Worm (Caenorhabditis elegans) whole organism, mixed stage, embryonic: ENCODE results near the gene ttr-48.

Source experiments
- ces-1 ChIP-seq: fragments of 150-350 bp; optimal IDR thresholded peaks from 2 replicates; lab custom pipeline; 2014; ENCODE audit warnings: missing biosample characterization, missing genetic modification reagents, missing genetic modification characterization
- elt-1 ChIP-seq: sonication (generic microtip); optimal IDR thresholded peaks from 2 replicates; lab custom pipeline; 2017; ENCODE audit warnings: missing genetic modification characterization, mild to moderate bottlenecking, missing compliant biosample characterization, antibody characterized with exemption, moderate library complexity, borderline replicate concordance; ENCODE audit not compliant: insufficient read depth
- elt-3 ChIP-seq: fragments of 150-350 bp; optimal IDR thresholded peaks from 2 replicates; lab custom pipeline; 2014; ENCODE audit warnings: missing biosample characterization, missing genetic modification characterization
- lsy-2 ChIP-seq: fragments of 150-350 bp; optimal IDR thresholded peaks from 2 replicates; lab custom pipeline; 2014; ENCODE audit warnings: missing biosample characterization, missing genetic modification characterization
- nhr-12 ChIP-seq: fragments of 150-350 bp; optimal IDR thresholded peaks from 2 replicates; lab custom pipeline; 2014; ENCODE audit warnings: missing biosample characterization, missing genetic modification characterization
- nhr-28 ChIP-seq: fragments of 150-350 bp; optimal IDR thresholded peaks from 2 replicates; lab custom pipeline; 2014; ENCODE audit warnings: missing biosample characterization, missing genetic modification characterization
- pha-4 ChIP-seq: fragments of 150-350 bp; optimal IDR thresholded peaks from 2 replicates; lab custom pipeline; 2018; ENCODE audit warnings: missing biosample characterization, missing genetic modification reagents, missing genetic modification characterization
- ztf-11 ChIP-seq: fragments of 150-350 bp; optimal IDR thresholded peaks from 2 replicates; lab custom pipeline; 2014; ENCODE audit warnings: missing biosample characterization, missing genetic modification characterization

DNA sequence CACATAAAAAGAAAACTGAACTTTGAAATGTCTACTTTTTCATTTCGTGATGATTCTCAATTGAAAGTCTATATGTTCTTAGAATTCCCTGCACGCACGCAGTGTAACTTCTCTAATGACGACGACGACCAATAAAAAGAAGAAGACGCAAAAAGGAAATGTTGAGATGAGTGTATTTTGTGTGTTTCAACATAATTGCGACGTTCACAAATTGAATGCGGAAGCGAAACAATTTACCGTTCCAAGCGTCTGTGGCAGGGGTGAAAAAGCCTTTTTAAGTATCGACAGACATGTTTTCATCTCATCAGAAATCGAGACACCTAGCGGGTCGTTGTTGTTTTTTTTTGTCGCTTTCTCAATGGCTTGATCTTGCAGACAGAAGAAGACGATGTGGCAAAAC is 3.6 kb downstream of the ttr-48 start:
- TF ChIP-seq elt-3 (no peak), lsy-2 (tag; lab: Kevin White, UChicago) (no peak), ztf-11 (tag; lab: Kevin White, UChicago) (no peak), elt-1 (tag; lab: Kevin White, UChicago) (no peak), nhr-28 (tag; lab: Kevin White, UChicago) (no peak), pha-4 (tag; lab: Kevin White, UChicago) (no peak), ces-1 (GFP tag; lab: Kevin White, UChicago) (no peak), nhr-12 (no peak)
